Worm (Caenorhabditis elegans) whole organism, L4 larva: ENCODE measurements around the gene cyk-3.
A peak's percentile ranks its signal among the peaks of the same experiment; 100 is the strongest.

Experiments used
- D1046.2 ChIP-seq: fragments of 200-800 bp; sonication (Bioruptor generic); IDR thresholded peaks from 2 replicates; pipeline ENCODE4 v1.3.6; 2022; ENCODE audit warnings: missing genetic modification characterization, missing compliant biosample characterization
- F26F4.8 ChIP-seq: fragments of 200-800 bp; sonication (Bioruptor generic); conservative IDR thresholded peaks from 2 replicates; pipeline ENCODE4 v1.3.6; 2022; ENCODE audit warnings: missing genetic modification characterization, missing compliant biosample characterization
- F49E8.2 ChIP-seq: sonication (generic microtip); optimal IDR thresholded peaks from 2 replicates; lab custom pipeline; 2016; ENCODE audit warnings: missing compliant biosample characterization, mild to moderate bottlenecking, missing genetic modification characterization, borderline replicate concordance
- Y48G9A.11 ChIP-seq: fragments of 200-800 bp; sonication (Bioruptor generic); IDR thresholded peaks from 2 replicates; pipeline ENCODE4 v1.3.6; 2022; ENCODE audit warnings: missing genetic modification reagents, missing genetic modification characterization, missing compliant biosample characterization
- Y5F2A.4 ChIP-seq: fragments of 200-800 bp; sonication (Bioruptor generic); optimal IDR thresholded peaks from 2 replicates; lab custom pipeline; 2018; ENCODE audit warnings: mild to moderate bottlenecking, missing genetic modification characterization, missing compliant biosample characterization
- Y75B8A.6 ChIP-seq: fragments of 200-800 bp; sonication (Bioruptor generic); IDR thresholded peaks from 2 replicates; pipeline ENCODE4 v1.3.6; 2022; ENCODE audit warnings: missing genetic modification reagents, missing genetic modification characterization, missing compliant biosample characterization
- ZK546.5 ChIP-seq, 2 experiments: sonication (generic microtip); optimal IDR thresholded peaks; 2 replicates each; lab custom pipeline; 2017; ENCODE audit warnings: missing biosample characterization in 2 of 2, missing genetic modification characterization in 2 of 2
- attf-4 ChIP-seq: sonication (generic microtip); optimal IDR thresholded peaks from 3 replicates; lab custom pipeline; 2017; ENCODE audit warnings: missing biosample characterization, missing genetic modification characterization
- ceh-62 ChIP-seq: sonication (generic microtip); optimal IDR thresholded peaks from 2 replicates; lab custom pipeline; 2017; ENCODE audit warnings: missing biosample characterization, missing genetic modification characterization
- daf-16 ChIP-seq, 3 experiments: sonication (generic microtip); optimal IDR thresholded peaks; 2 replicates each; lab custom pipeline; 2016 to 2017; ENCODE audit warnings: missing genetic modification characterization in 3 of 3, missing genetic modification reagents in 3 of 3, mild to moderate bottlenecking in 2 of 3, missing compliant biosample characterization in 2 of 3, missing biosample characterization in 1 of 3, moderate library complexity in 1 of 3
- dmd-6 ChIP-seq: fragments of 200-800 bp; sonication (Bioruptor generic); IDR thresholded peaks from 2 replicates; pipeline ENCODE4 v1.3.6; 2022; ENCODE audit warnings: missing genetic modification reagents, missing genetic modification characterization, missing compliant biosample characterization
- dmd-9 ChIP-seq: fragments of 200-800 bp; sonication (Bioruptor generic); IDR thresholded peaks from 2 replicates; pipeline ENCODE4 v1.3.6; 2022; ENCODE audit warnings: missing genetic modification reagents, missing genetic modification characterization, missing compliant biosample characterization
- dve-1 ChIP-seq: sonication (generic microtip); optimal IDR thresholded peaks from 2 replicates; lab custom pipeline; 2017; ENCODE audit warnings: antibody characterized with exemption, mild to moderate bottlenecking, missing genetic modification characterization, missing compliant biosample characterization; ENCODE audit not compliant: insufficient read depth
- fos-1 ChIP-seq: fragments of 150-350 bp; optimal IDR thresholded peaks from 2 replicates; lab custom pipeline; 2014; ENCODE audit warnings: missing biosample characterization, missing genetic modification characterization
- hlh-11 ChIP-seq: fragments of 200-800 bp; sonication (Bioruptor generic); optimal IDR thresholded peaks from 2 replicates; lab custom pipeline; 2018; ENCODE audit warnings: mild to moderate bottlenecking, missing genetic modification characterization, missing compliant biosample characterization
- hmg-1.1 ChIP-seq: fragments of 200-800 bp; sonication (Bioruptor generic); IDR thresholded peaks from 2 replicates; pipeline ENCODE4 v1.3.6; 2022; ENCODE audit warnings: missing genetic modification reagents, missing genetic modification characterization, missing compliant biosample characterization
- jun-1 ChIP-seq: fragments of 150-350 bp; optimal IDR thresholded peaks from 2 replicates; lab custom pipeline; 2014; ENCODE audit warnings: missing biosample characterization, missing genetic modification reagents, missing genetic modification characterization
- lin-29 ChIP-seq: fragments of 200-800 bp; sonication (Bioruptor generic); IDR thresholded peaks from 2 replicates; pipeline ENCODE4 v1.3.6; 2022; ENCODE audit warnings: missing genetic modification reagents, missing genetic modification characterization, missing compliant biosample characterization
- mes-2 ChIP-seq: sonication (generic microtip); optimal IDR thresholded peaks from 2 replicates; lab custom pipeline; 2016; ENCODE audit warnings: missing genotype, mild to moderate bottlenecking, missing genetic modification characterization, missing compliant biosample characterization; ENCODE audit not compliant: poor library complexity, severe bottlenecking
- nhr-25 ChIP-seq: sonication (generic microtip); optimal IDR thresholded peaks from 2 replicates; lab custom pipeline; 2017; ENCODE audit warnings: missing genetic modification characterization, mild to moderate bottlenecking, missing compliant biosample characterization, antibody characterized with exemption, moderate library complexity, borderline replicate concordance; ENCODE audit not compliant: insufficient read depth
- nhr-28 ChIP-seq: fragments of 150-350 bp; optimal IDR thresholded peaks from 2 replicates; lab custom pipeline; 2014; ENCODE audit warnings: missing biosample characterization, missing genetic modification characterization
- nhr-41 ChIP-seq: fragments of 200-800 bp; sonication (Bioruptor generic); IDR thresholded peaks from 2 replicates; pipeline ENCODE4 v1.3.6; 2022; ENCODE audit warnings: missing genetic modification reagents, missing genetic modification characterization, missing compliant biosample characterization
- nhr-6 ChIP-seq: fragments of 150-350 bp; optimal IDR thresholded peaks from 2 replicates; lab custom pipeline; 2014; ENCODE audit warnings: missing biosample characterization, missing genetic modification characterization
- nhr-76 ChIP-seq: fragments of 150-350 bp; optimal IDR thresholded peaks from 2 replicates; lab custom pipeline; 2014; ENCODE audit warnings: missing biosample characterization, missing genetic modification characterization
- php-3 ChIP-seq: fragments of 200-800 bp; sonication (Bioruptor generic); IDR thresholded peaks from 2 replicates; pipeline ENCODE4 v1.3.6; 2022; ENCODE audit warnings: missing genetic modification reagents, missing genetic modification characterization, missing compliant biosample characterization
- pqm-1 ChIP-seq: sonication (generic microtip); optimal IDR thresholded peaks from 2 replicates; lab custom pipeline; 2017; ENCODE audit warnings: missing biosample characterization, missing genetic modification characterization
- skn-1 ChIP-seq: fragments of 150-350 bp; optimal IDR thresholded peaks from 2 replicates; lab custom pipeline; 2014; ENCODE audit warnings: missing biosample characterization, missing genetic modification characterization
- tra-1 ChIP-seq: fragments of 200-800 bp; sonication (Bioruptor generic); IDR thresholded peaks from 2 replicates; pipeline ENCODE4 v1.3.6; 2022; ENCODE audit warnings: missing genetic modification reagents, missing genetic modification characterization, missing compliant biosample characterization
- unc-62 ChIP-seq, 3 experiments: fragments of 150-350 bp in 1 of 3; sonication (generic microtip); optimal IDR thresholded peaks in 2 of 3; peaks in 1 of 3; 1 replicate in 1 of 3; 2 replicates in 2 of 3; lab custom pipeline; 2014 to 2017; ENCODE audit warnings: missing biosample characterization in 3 of 3, missing genetic modification characterization in 3 of 3, missing genetic modification reagents in 3 of 3, missing genotype in 1 of 3
- vab-7 ChIP-seq: fragments of 200-800 bp; sonication (Bioruptor generic); IDR thresholded peaks from 2 replicates; pipeline ENCODE4 v1.3.6; 2022; ENCODE audit warnings: missing genetic modification reagents, missing genetic modification characterization, missing compliant biosample characterization

The cyk-3 gene

DNA sequence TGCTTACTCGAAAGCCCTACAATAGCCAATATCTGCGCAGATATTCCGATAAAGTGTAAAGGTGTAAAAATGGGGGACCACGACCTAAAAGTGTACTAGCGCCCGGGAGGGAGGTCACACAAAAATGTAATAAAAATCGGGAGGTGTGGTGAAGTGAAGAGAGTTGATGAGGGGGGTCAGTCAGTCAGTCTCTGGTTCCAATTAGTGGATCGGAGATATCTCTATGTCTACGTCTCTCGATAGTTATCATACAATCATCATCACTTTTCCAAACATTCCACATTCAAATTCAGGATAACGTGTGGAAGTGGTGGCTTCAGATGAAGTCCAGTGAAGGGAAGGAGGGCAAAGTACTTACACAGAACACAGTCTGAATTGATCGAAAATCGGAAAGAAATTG is 43.9 kb upstream of the cyk-3 start:
- no peak for TF ChIP-seq F49E8.2 (tag; lab: Kevin White, UChicago)
- no peak for TF ChIP-seq ZK546.5 (tag; optimal IDR thresholded peaks at IDR 0.05; lab: Kevin White, UChicago)
- no peak for TF ChIP-seq Y5F2A.4
- no peak for TF ChIP-seq dmd-9 (GFP tag; lab: Robert Waterston, UW)
- TF ChIP-seq Y48G9A.11 = no peak
- TF ChIP-seq nhr-76 (tag; lab: Kevin White, UChicago) = no peak
- no peak for TF ChIP-seq lin-29 (GFP tag; lab: Robert Waterston, UW)
- no peak for TF ChIP-seq Y75B8A.6
- no peak for TF ChIP-seq nhr-6 (tag; lab: Kevin White, UChicago)
- no peak for TF ChIP-seq attf-4 (tag; lab: Kevin White, UChicago)
- TF ChIP-seq F26F4.8 (GFP tag; lab: Robert Waterston, UW) = no peak
- no peak for TF ChIP-seq D1046.2
- TF ChIP-seq skn-1 (tag; lab: Kevin White, UChicago) = no peak
- TF ChIP-seq hlh-11 (tag; lab: Kevin White, UChicago) = no peak
- no peak for TF ChIP-seq vab-7 (GFP tag; lab: Robert Waterston, UW)
- TF ChIP-seq tra-1 = no peak
- TF ChIP-seq hmg-1.1 (GFP tag; lab: Robert Waterston, UW) = no peak
- no peak for TF ChIP-seq nhr-28 (tag; lab: Kevin White, UChicago)

DNA sequence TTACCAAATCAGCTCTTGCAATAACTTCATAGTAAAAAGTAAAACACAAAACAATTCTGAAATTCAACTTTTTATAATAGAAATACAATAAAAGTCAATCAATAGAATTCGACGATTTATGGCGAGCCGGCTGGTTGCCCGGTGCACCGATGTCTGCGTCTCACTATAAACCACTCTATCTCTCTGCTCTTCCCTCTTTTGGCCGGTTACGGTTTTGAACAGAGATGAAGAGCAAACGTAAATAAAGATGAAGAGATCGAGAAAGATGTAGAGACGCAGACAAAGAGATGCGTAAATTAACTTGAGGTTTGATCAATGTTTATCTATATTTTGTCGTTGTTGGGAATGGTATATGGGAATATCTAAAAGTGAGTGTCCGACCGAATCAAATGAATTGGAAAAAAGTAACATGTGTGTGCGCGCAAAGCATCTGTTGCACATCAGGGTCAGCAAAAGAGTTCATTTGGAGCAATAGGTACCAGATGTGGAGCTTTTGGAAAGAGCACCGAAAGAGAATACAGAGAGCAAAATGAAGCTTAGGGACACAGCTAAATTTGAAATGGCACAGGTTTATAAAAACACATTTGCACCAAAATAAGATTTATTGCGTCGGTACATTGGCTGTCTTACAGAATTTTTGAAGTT is 39.6 kb upstream of the cyk-3 start:
- TF ChIP-seq daf-16 (GFP tag; optimal IDR thresholded peaks at IDR 0.05; lab: Kevin White, UChicago) (no peak), daf-16 (tag; optimal IDR thresholded peaks at IDR 0.05; lab: Kevin White, UChicago) (peak; percentile 64), mes-2 (peak; percentile 36), D1046.2 (no peak), dve-1 (tag; lab: Kevin White, UChicago) (peak; percentile 55), fos-1 (tag; lab: Kevin White, UChicago) (no peak), nhr-28 (tag; lab: Kevin White, UChicago) (peak; percentile 12), nhr-25 (no peak), unc-62 (GFP tag; optimal IDR thresholded peaks at IDR 0.05 in 1 of 2; lab: Kevin White, UChicago) (peak in 1 of 2 experiments; percentile 58), unc-62 (tag; optimal IDR thresholded peaks at IDR 0.05; lab: Kevin White, UChicago) (no peak), nhr-6 (tag; lab: Kevin White, UChicago) (peak; percentile 37), hlh-11 (tag; lab: Kevin White, UChicago) (peak; percentile 32)

DNA sequence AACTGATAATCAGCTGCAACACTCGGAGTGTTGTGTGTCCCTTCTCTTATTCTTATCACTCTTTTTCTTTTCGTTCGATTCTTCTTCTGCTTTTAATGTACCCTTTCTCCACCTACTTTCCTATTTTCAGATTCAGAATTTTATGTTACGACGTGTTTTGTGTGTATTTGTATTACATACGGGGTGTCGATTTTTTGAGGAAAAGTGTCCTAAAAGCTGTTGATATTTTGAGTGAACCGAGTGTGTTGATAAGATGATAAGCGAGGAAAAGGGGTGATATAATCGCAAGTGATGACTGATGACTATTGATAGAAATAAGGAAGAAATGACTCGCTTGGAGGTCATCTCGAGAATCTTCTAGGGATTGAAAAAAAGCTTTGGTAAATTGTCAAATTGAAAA is 38.6 kb upstream of the cyk-3 start:
- TF ChIP-seq hlh-11 (tag; lab: Kevin White, UChicago) (peak; percentile 84), daf-16 (GFP tag; optimal IDR thresholded peaks at IDR 0.05; lab: Kevin White, UChicago) (no peak), daf-16 (tag; optimal IDR thresholded peaks at IDR 0.05; lab: Kevin White, UChicago) (peak; percentile 84), nhr-41 (peak; percentile 56; the same call in 1 of the 2 replicates), dve-1 (tag; lab: Kevin White, UChicago) (peak; percentile 35), ceh-62 (tag; lab: Kevin White, UChicago) (no peak), nhr-28 (tag; lab: Kevin White, UChicago) (peak; percentile 77), php-3 (GFP tag; lab: Robert Waterston, UW) (0 out of 2 replicates have a peak, but pooled peaks have one; percentile 34), pqm-1 (peak; percentile 97), dmd-6 (GFP tag; lab: Robert Waterston, UW) (peak; percentile 45), jun-1 (no peak), nhr-6 (tag; lab: Kevin White, UChicago) (no peak)
- TF ChIP-seq, all 104 proteins: peak for 8

DNA sequence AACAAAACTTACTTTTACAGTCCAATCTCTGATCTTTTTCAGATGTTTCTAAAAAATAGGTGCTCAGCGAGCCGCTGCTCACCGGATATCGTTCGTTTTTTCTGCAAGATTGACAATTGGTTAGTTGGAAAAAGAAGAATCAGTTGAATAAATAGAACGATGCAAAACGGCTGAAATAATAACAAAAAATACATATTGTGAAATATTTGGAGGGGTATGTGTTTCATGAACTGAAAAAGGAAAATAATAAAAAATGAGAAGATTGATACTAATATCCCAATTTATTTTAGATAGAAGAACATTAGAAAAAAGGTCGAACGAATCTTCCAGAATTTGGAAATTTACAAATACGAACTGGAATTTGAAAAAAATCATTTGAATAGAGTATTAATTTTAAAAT is 37.9 kb upstream of the cyk-3 start, which contains the start of gene frm-2:
TSS of gene frm-2 (minus strand) at position 101 of the 400 bp plus-strand sequence.
- TF ChIP-seq jun-1 = no peak
